Worm (Caenorhabditis elegans) whole organism, L1 larva: ENCODE measurements around the gene pgl-3.

ENCODE experiments used
- ama-1 ChIP-seq: fragments of 150-350 bp; optimal IDR thresholded peaks from 2 replicates; lab custom pipeline; 2014
- irx-1 ChIP-seq: sonication (generic microtip); optimal IDR thresholded peaks from 2 replicates; lab custom pipeline; 2016; ENCODE audit warnings: missing genetic modification characterization, missing compliant biosample characterization
- ztf-4 ChIP-seq: fragments of 150-350 bp; optimal IDR thresholded peaks from 2 replicates; lab custom pipeline; 2014; ENCODE audit warnings: missing biosample characterization, missing genetic modification characterization

- no peak for TF ChIP-seq ama-1 (lab: Kevin White, UChicago)
- TF ChIP-seq irx-1 (tag; lab: Kevin White, UChicago), result no peak
- TF ChIP-seq ztf-4 (tag; lab: Kevin White, UChicago), result no peak
These were observed 51.1 kb downstream of the pgl-3 start for ce11 chrV:4806859-4807258.
